Worm (Caenorhabditis elegans) whole organism, L1 larva: Measurements from ENCODE around the gene rps-3.

ENCODE experiments used
- alr-1 ChIP-seq: fragments of 200-800 bp; sonication (Bioruptor generic); optimal IDR thresholded peaks from 2 replicates; lab custom pipeline; 2018; ENCODE audit warnings: borderline replicate concordance, mild to moderate bottlenecking, missing genetic modification characterization, missing compliant biosample characterization
- efl-1 ChIP-seq, 4 experiments: fragments of 150-350 bp; optimal IDR thresholded peaks in 3 of 4; peaks in 1 of 4; 1 replicate in 1 of 4; 2 replicates in 3 of 4; lab custom pipeline; 2014; ENCODE audit warnings: missing biosample characterization in 2 of 4, missing genetic modification characterization in 2 of 4, missing genetic modification reagents in 2 of 4
- egl-27 ChIP-seq, 2 experiments: fragments of 150-350 bp in 1 of 2; sonication (generic microtip); optimal IDR thresholded peaks; 3 replicates each; lab custom pipeline; 2017 to 2018; ENCODE audit warnings: missing biosample characterization in 2 of 2, missing genetic modification characterization in 2 of 2, missing genetic modification reagents in 2 of 2
- mef-2 ChIP-seq: fragments of 150-350 bp; optimal IDR thresholded peaks from 2 replicates; lab custom pipeline; 2014; ENCODE audit warnings: missing biosample characterization, missing genetic modification characterization
- nhr-237 ChIP-seq: fragments of 150-350 bp; optimal IDR thresholded peaks from 2 replicates; lab custom pipeline; 2014; ENCODE audit warnings: missing biosample characterization, missing genetic modification characterization

ce11 chrIII:6216833-6217466 is 10.3 kb downstream of the rps-3 start, which contains the start of gene hot-4:
- TF ChIP-seq alr-1 (tag; lab: Kevin White, UChicago), result no peak
- TF ChIP-seq nhr-237 (tag; lab: Kevin White, UChicago), result no peak
- TF ChIP-seq mef-2 (tag; lab: Kevin White, UChicago), result no peak
- no peak for TF ChIP-seq efl-1 (optimal IDR thresholded peaks at IDR 0.05; lab: Kevin White, UChicago)
- no peak for TF ChIP-seq efl-1 (GFP tag; optimal IDR thresholded peaks at IDR 0.05 in 1 of 2; lab: Kevin White, UChicago)
- TF ChIP-seq egl-27 (tag; optimal IDR thresholded peaks at IDR 0.05; lab: Kevin White, UChicago), result no peak
